Worm (Caenorhabditis elegans) whole organism, late embryonic: ENCODE results near the gene dsh-2.

Experiments used
- C38D4.7 ChIP-seq: fragments of 200-800 bp; sonication (Bioruptor generic); optimal IDR thresholded peaks from 2 replicates; lab custom pipeline; 2018; ENCODE audit warnings: mild to moderate bottlenecking, missing genetic modification characterization, moderate library complexity, missing compliant biosample characterization
- K02D7.2 ChIP-seq: sonication (generic microtip); optimal IDR thresholded peaks from 2 replicates; lab custom pipeline; 2017; ENCODE audit warnings: mild to moderate bottlenecking, missing genetic modification characterization, missing compliant biosample characterization
- ama-1 ChIP-seq: fragments of 150-350 bp; optimal IDR thresholded peaks from 2 replicates; lab custom pipeline; 2014
- ceh-19 ChIP-seq: fragments of 200-800 bp; sonication (Bioruptor generic); optimal IDR thresholded peaks from 2 replicates; lab custom pipeline; 2018; ENCODE audit warnings: mild to moderate bottlenecking, missing genetic modification characterization, missing compliant biosample characterization
- fkh-10 ChIP-seq: fragments of 150-350 bp; optimal IDR thresholded peaks from 2 replicates; lab custom pipeline; 2014; ENCODE audit warnings: missing biosample characterization, missing genetic modification reagents, missing genetic modification characterization
- hlh-8 ChIP-seq: sonication (generic microtip); optimal IDR thresholded peaks from 2 replicates; lab custom pipeline; 2016; ENCODE audit warnings: missing genotype, missing genetic modification characterization, missing compliant biosample characterization
- madf-2 ChIP-seq: sonication (generic microtip); optimal IDR thresholded peaks from 2 replicates; lab custom pipeline; 2017; ENCODE audit warnings: missing genetic modification characterization, missing compliant biosample characterization
- nfya-1 ChIP-seq: sonication (generic microtip); optimal IDR thresholded peaks from 2 replicates; lab custom pipeline; 2017; ENCODE audit warnings: missing genetic modification characterization, mild to moderate bottlenecking, missing compliant biosample characterization, antibody characterized with exemption, moderate library complexity
- nhr-11 ChIP-seq: fragments of 150-350 bp; optimal IDR thresholded peaks from 2 replicates; lab custom pipeline; 2014; ENCODE audit warnings: missing biosample characterization, missing genetic modification characterization
- npax-4 ChIP-seq: sonication (generic microtip); optimal IDR thresholded peaks from 2 replicates; lab custom pipeline; 2016; ENCODE audit warnings: missing genetic modification characterization, missing compliant biosample characterization
- pqm-1 ChIP-seq: sonication (generic microtip); optimal IDR thresholded peaks from 2 replicates; lab custom pipeline; 2016; ENCODE audit warnings: missing genetic modification characterization, missing compliant biosample characterization
- sox-4 ChIP-seq: sonication (generic microtip); optimal IDR thresholded peaks from 2 replicates; lab custom pipeline; 2017; ENCODE audit warnings: mild to moderate bottlenecking, missing genetic modification characterization, inconsistent platforms, missing compliant biosample characterization
- tbx-2 ChIP-seq: sonication (generic microtip); optimal IDR thresholded peaks from 2 replicates; lab custom pipeline; 2016; ENCODE audit warnings: missing genetic modification characterization, missing compliant biosample characterization
- tbx-7 ChIP-seq: sonication (generic microtip); optimal IDR thresholded peaks from 2 replicates; lab custom pipeline; 2016; ENCODE audit warnings: missing genotype, missing genetic modification characterization, missing compliant biosample characterization

DNA sequence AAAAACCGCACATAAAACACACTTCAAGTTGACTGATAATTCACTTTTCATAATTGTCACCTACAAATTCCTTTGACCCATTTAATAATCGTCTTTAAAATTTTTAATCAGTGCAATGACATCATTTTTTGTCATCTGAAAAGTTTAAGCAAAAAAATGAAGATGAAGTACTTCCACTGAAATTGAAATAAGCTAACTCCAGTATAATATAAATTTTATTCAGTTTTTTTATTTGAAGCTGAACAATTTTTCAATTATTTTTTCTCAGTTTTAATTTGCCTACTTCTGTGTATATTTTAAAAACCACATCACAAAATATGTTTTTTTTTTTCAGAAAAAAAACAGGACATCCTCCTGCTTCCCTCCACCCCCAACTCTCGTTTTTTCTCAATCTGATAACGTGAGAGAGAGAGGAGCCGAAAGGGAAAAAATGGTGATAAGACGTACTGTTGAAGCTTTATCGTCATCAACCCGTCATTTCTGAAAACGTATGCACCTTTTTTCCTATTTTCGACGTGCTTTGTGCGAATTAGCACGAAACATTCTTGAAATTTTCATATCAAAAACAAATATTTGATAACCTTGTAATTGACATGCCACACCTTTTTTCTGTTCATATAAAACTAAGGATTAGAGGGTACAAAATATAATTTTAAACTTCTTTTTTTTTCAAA is 22.9 kb upstream of the dsh-2 start, which contains the start of the genes C04G6.11 and mpk-2:
- no peak for TF ChIP-seq npax-4
- TF ChIP-seq fkh-10 (GFP tag; lab: Kevin White, UChicago) = no peak
- no peak for TF ChIP-seq nfya-1 (tag; lab: Kevin White, UChicago)
- TF ChIP-seq ceh-19 (GFP tag; lab: Kevin White, UChicago) = no peak
- TF ChIP-seq madf-2 (tag; lab: Kevin White, UChicago) = no peak
- TF ChIP-seq hlh-8 (tag; lab: Kevin White, UChicago) = no peak
- TF ChIP-seq sox-4 = no peak
- TF ChIP-seq tbx-2 (tag; lab: Kevin White, UChicago) = no peak
- TF ChIP-seq pqm-1 = no peak
- TF ChIP-seq C38D4.7 (GFP tag; lab: Kevin White, UChicago) = no peak
- TF ChIP-seq tbx-7 (tag; lab: Kevin White, UChicago) = no peak
- no peak for TF ChIP-seq nhr-11 (tag; lab: Kevin White, UChicago)
- no peak for TF ChIP-seq ama-1 (lab: Kevin White, UChicago)
- TF ChIP-seq K02D7.2 = no peak
